Worm (Caenorhabditis elegans) whole organism, L4 larva: ENCODE results near the gene Y116A8C.38.

Experiments
- D1046.2 ChIP-seq: fragments of 200-800 bp; sonication (Bioruptor generic); IDR thresholded peaks from 2 replicates; pipeline ENCODE4 v1.3.6; 2022; ENCODE audit warnings: missing genetic modification characterization, missing compliant biosample characterization
- F26F4.8 ChIP-seq: fragments of 200-800 bp; sonication (Bioruptor generic); conservative IDR thresholded peaks from 2 replicates; pipeline ENCODE4 v1.3.6; 2022; ENCODE audit warnings: missing genetic modification characterization, missing compliant biosample characterization
- F49E8.2 ChIP-seq: sonication (generic microtip); optimal IDR thresholded peaks from 2 replicates; lab custom pipeline; 2016; ENCODE audit warnings: missing compliant biosample characterization, mild to moderate bottlenecking, missing genetic modification characterization, borderline replicate concordance
- Y5F2A.4 ChIP-seq: fragments of 200-800 bp; sonication (Bioruptor generic); optimal IDR thresholded peaks from 2 replicates; lab custom pipeline; 2018; ENCODE audit warnings: mild to moderate bottlenecking, missing genetic modification characterization, missing compliant biosample characterization
- ZK546.5 ChIP-seq, 2 experiments: sonication (generic microtip); optimal IDR thresholded peaks; 2 replicates each; lab custom pipeline; 2017; ENCODE audit warnings: missing biosample characterization in 2 of 2, missing genetic modification characterization in 2 of 2
- aha-1 ChIP-seq: fragments of 150-350 bp; peaks from one replicate; lab custom pipeline; 2014; ENCODE audit warnings: missing biosample characterization, missing genetic modification characterization
- ceh-28 ChIP-seq: fragments of 150-350 bp; optimal IDR thresholded peaks from 2 replicates; lab custom pipeline; 2014; ENCODE audit warnings: missing biosample characterization, missing genetic modification reagents, missing genetic modification characterization
- ceh-44 ChIP-seq: fragments of 200-800 bp; sonication (Bioruptor generic); IDR thresholded peaks from 2 replicates; pipeline ENCODE4 v1.3.6; 2022; ENCODE audit warnings: missing genetic modification reagents, missing genetic modification characterization, missing compliant biosample characterization
- ces-1 ChIP-seq: fragments of 150-350 bp; sonication (generic microtip); optimal IDR thresholded peaks from 4 replicates; lab custom pipeline; 2014; ENCODE audit warnings: missing biosample characterization, missing genetic modification reagents, missing genetic modification characterization
- cey-2 ChIP-seq: sonication (generic microtip); optimal IDR thresholded peaks from 3 replicates; lab custom pipeline; 2017; ENCODE audit warnings: missing genetic modification characterization, mild to moderate bottlenecking, missing compliant biosample characterization, antibody characterized with exemption, borderline replicate concordance; ENCODE audit not compliant: insufficient read depth
- ctbp-1 ChIP-seq: fragments of 200-800 bp; sonication (Bioruptor generic); IDR thresholded peaks from 2 replicates; pipeline ENCODE4 v1.3.6; 2022; ENCODE audit warnings: missing genetic modification reagents, missing genetic modification characterization, missing compliant biosample characterization
- daf-19 ChIP-seq: fragments of 200-800 bp; sonication (Bioruptor generic); conservative IDR thresholded peaks from 2 replicates; pipeline ENCODE4 v1.3.6; 2022; ENCODE audit warnings: missing genetic modification characterization, missing compliant biosample characterization
- dmd-8 ChIP-seq: fragments of 200-800 bp; sonication (Bioruptor generic); IDR thresholded peaks from 2 replicates; pipeline ENCODE4 v1.3.6; 2022; ENCODE audit warnings: missing genetic modification characterization, missing compliant biosample characterization
- dmd-9 ChIP-seq: fragments of 200-800 bp; sonication (Bioruptor generic); IDR thresholded peaks from 2 replicates; pipeline ENCODE4 v1.3.6; 2022; ENCODE audit warnings: missing genetic modification reagents, missing genetic modification characterization, missing compliant biosample characterization
- dpl-1 ChIP-seq: fragments of 150-350 bp; optimal IDR thresholded peaks from 2 replicates; lab custom pipeline; 2014; ENCODE audit warnings: missing biosample characterization, missing genetic modification reagents, missing genetic modification characterization
- duxl-1 ChIP-seq: sonication (generic microtip); optimal IDR thresholded peaks from 2 replicates; lab custom pipeline; 2016; ENCODE audit warnings: mild to moderate bottlenecking, missing genetic modification characterization, moderate library complexity, missing compliant biosample characterization; ENCODE audit not compliant: poor library complexity
- dve-1 ChIP-seq: sonication (generic microtip); optimal IDR thresholded peaks from 2 replicates; lab custom pipeline; 2017; ENCODE audit warnings: antibody characterized with exemption, mild to moderate bottlenecking, missing genetic modification characterization, missing compliant biosample characterization; ENCODE audit not compliant: insufficient read depth
- egl-43 ChIP-seq: fragments of 200-800 bp; sonication (Bioruptor generic); IDR thresholded peaks from 2 replicates; pipeline ENCODE4 v1.3.6; 2022; ENCODE audit warnings: missing genetic modification reagents, missing genetic modification characterization, missing compliant biosample characterization
- fkh-10 ChIP-seq: fragments of 150-350 bp; optimal IDR thresholded peaks from 2 replicates; lab custom pipeline; 2014; ENCODE audit warnings: missing biosample characterization, missing genetic modification reagents, missing genetic modification characterization
- gei-8 ChIP-seq: fragments of 200-800 bp; sonication (Bioruptor generic); optimal IDR thresholded peaks from 2 replicates; lab custom pipeline; 2018; ENCODE audit warnings: mild to moderate bottlenecking, missing genetic modification characterization, missing compliant biosample characterization
- hif-1 ChIP-seq, 2 experiments: sonication (generic microtip); optimal IDR thresholded peaks; 2 replicates each; lab custom pipeline; 2016 to 2017; ENCODE audit warnings: missing compliant biosample characterization in 2 of 2, missing genetic modification characterization in 2 of 2, missing genetic modification reagents in 2 of 2, missing genotype in 2 of 2, mild to moderate bottlenecking in 1 of 2
- hlh-30 ChIP-seq: sonication (generic microtip); optimal IDR thresholded peaks from 2 replicates; lab custom pipeline; 2017; ENCODE audit warnings: antibody characterized with exemption, mild to moderate bottlenecking, missing genetic modification characterization, missing compliant biosample characterization; ENCODE audit not compliant: insufficient read depth
- jun-1 ChIP-seq: fragments of 150-350 bp; optimal IDR thresholded peaks from 2 replicates; lab custom pipeline; 2014; ENCODE audit warnings: missing biosample characterization, missing genetic modification reagents, missing genetic modification characterization
- lim-7 ChIP-seq: fragments of 200-800 bp; sonication (Bioruptor generic); IDR thresholded peaks from 2 replicates; pipeline ENCODE4 v1.3.6; 2022; ENCODE audit warnings: missing genetic modification characterization, missing compliant biosample characterization
- lin-13 ChIP-seq: fragments of 150-350 bp; optimal IDR thresholded peaks from 2 replicates; lab custom pipeline; 2014; ENCODE audit warnings: missing biosample characterization, missing genetic modification reagents, missing genetic modification characterization
- lin-15B ChIP-seq: fragments of 150-350 bp; sonication (generic microtip); optimal IDR thresholded peaks from 3 replicates; lab custom pipeline; 2014; ENCODE audit warnings: missing biosample characterization, missing genetic modification characterization
- lin-29 ChIP-seq: fragments of 200-800 bp; sonication (Bioruptor generic); IDR thresholded peaks from 2 replicates; pipeline ENCODE4 v1.3.6; 2022; ENCODE audit warnings: missing genetic modification reagents, missing genetic modification characterization, missing compliant biosample characterization
- lir-3 ChIP-seq: sonication (generic microtip); optimal IDR thresholded peaks from 2 replicates; lab custom pipeline; 2016; ENCODE audit warnings: mild to moderate bottlenecking, missing genetic modification characterization, missing compliant biosample characterization
- lsy-2 ChIP-seq, 2 experiments: fragments of 150-350 bp in 1 of 2; sonication (generic microtip) in 1 of 2; optimal IDR thresholded peaks; 2 replicates each; lab custom pipeline; 2014 to 2017; ENCODE audit warnings: missing biosample characterization in 2 of 2, missing genetic modification characterization in 2 of 2
- mdl-1 ChIP-seq, 2 experiments: fragments of 150-350 bp in 1 of 2; sonication (generic microtip) in 1 of 2; optimal IDR thresholded peaks; 2 replicates each; lab custom pipeline; 2014 to 2017; ENCODE audit warnings: missing biosample characterization in 2 of 2, missing genetic modification characterization in 2 of 2
- mxl-3 ChIP-seq: fragments of 200-800 bp; sonication (Bioruptor generic); optimal IDR thresholded peaks from 2 replicates; lab custom pipeline; 2018; ENCODE audit warnings: mild to moderate bottlenecking, missing genetic modification characterization, missing compliant biosample characterization
- nhr-102 ChIP-seq: sonication (generic microtip); optimal IDR thresholded peaks from 2 replicates; lab custom pipeline; 2016; ENCODE audit warnings: mild to moderate bottlenecking, missing genetic modification characterization, moderate library complexity, missing compliant biosample characterization
- nhr-11 ChIP-seq: fragments of 150-350 bp; optimal IDR thresholded peaks from 2 replicates; lab custom pipeline; 2014; ENCODE audit warnings: missing biosample characterization, missing genetic modification characterization
- nhr-111 ChIP-seq: fragments of 200-800 bp; sonication (Bioruptor generic); optimal IDR thresholded peaks from 2 replicates; lab custom pipeline; 2018; ENCODE audit warnings: mild to moderate bottlenecking, missing genetic modification characterization, missing compliant biosample characterization
- nhr-237 ChIP-seq: sonication (generic microtip); optimal IDR thresholded peaks from 2 replicates; lab custom pipeline; 2017; ENCODE audit warnings: missing biosample characterization, missing genetic modification characterization
- nhr-28 ChIP-seq: fragments of 150-350 bp; optimal IDR thresholded peaks from 2 replicates; lab custom pipeline; 2014; ENCODE audit warnings: missing biosample characterization, missing genetic modification characterization
- nhr-41 ChIP-seq: fragments of 200-800 bp; sonication (Bioruptor generic); IDR thresholded peaks from 2 replicates; pipeline ENCODE4 v1.3.6; 2022; ENCODE audit warnings: missing genetic modification reagents, missing genetic modification characterization, missing compliant biosample characterization
- nhr-42 ChIP-seq: fragments of 200-800 bp; sonication (Bioruptor generic); IDR thresholded peaks from 2 replicates; pipeline ENCODE4 v1.3.6; 2022; ENCODE audit warnings: missing genetic modification characterization, missing compliant biosample characterization
- nhr-48 ChIP-seq: sonication (generic microtip); optimal IDR thresholded peaks from 2 replicates; lab custom pipeline; 2016; ENCODE audit warnings: mild to moderate bottlenecking, missing genetic modification characterization, missing compliant biosample characterization
- nhr-76 ChIP-seq: fragments of 150-350 bp; optimal IDR thresholded peaks from 2 replicates; lab custom pipeline; 2014; ENCODE audit warnings: missing biosample characterization, missing genetic modification characterization
- pha-4 ChIP-seq, 2 experiments: fragments of 150-350 bp in 1 of 2; fragments of 200-800 bp in 1 of 2; sonication (Bioruptor generic) in 1 of 2; IDR thresholded peaks in 1 of 2; optimal IDR thresholded peaks in 1 of 2; 2 replicates each; pipeline versions ENCODE4 v1.3.6 to Lab custom; 2014 to 2022; ENCODE audit warnings: missing genetic modification characterization in 2 of 2, missing genetic modification reagents in 2 of 2, missing biosample characterization in 1 of 2, missing compliant biosample characterization in 1 of 2
- pqm-1 ChIP-seq: sonication (generic microtip); optimal IDR thresholded peaks from 2 replicates; lab custom pipeline; 2017; ENCODE audit warnings: missing biosample characterization, missing genetic modification characterization
- saeg-2 ChIP-seq: fragments of 200-800 bp; sonication (Bioruptor generic); IDR thresholded peaks from 2 replicates; pipeline ENCODE4 v1.3.6; 2022; ENCODE audit warnings: missing genetic modification reagents, missing genetic modification characterization, missing compliant biosample characterization
- sdz-12 ChIP-seq: fragments of 200-800 bp; sonication (Bioruptor generic); optimal IDR thresholded peaks from 2 replicates; lab custom pipeline; 2018; ENCODE audit warnings: mild to moderate bottlenecking, missing genetic modification characterization, missing compliant biosample characterization
- set-16 ChIP-seq: fragments of 200-800 bp; sonication (Bioruptor generic); IDR thresholded peaks from 2 replicates; pipeline ENCODE4 v1.3.6; 2022; ENCODE audit warnings: missing genetic modification reagents, missing genetic modification characterization, missing compliant biosample characterization
- tag-97 ChIP-seq: fragments of 200-800 bp; sonication (Bioruptor generic); IDR thresholded peaks from 2 replicates; pipeline ENCODE4 v1.3.6; 2022; ENCODE audit warnings: missing genetic modification characterization, missing compliant biosample characterization
- unc-62 ChIP-seq, 3 experiments: fragments of 150-350 bp in 1 of 3; sonication (generic microtip); optimal IDR thresholded peaks in 2 of 3; peaks in 1 of 3; 1 replicate in 1 of 3; 2 replicates in 2 of 3; lab custom pipeline; 2014 to 2017; ENCODE audit warnings: missing biosample characterization in 3 of 3, missing genetic modification characterization in 3 of 3, missing genetic modification reagents in 3 of 3, missing genotype in 1 of 3
- zip-11 ChIP-seq: fragments of 200-800 bp; sonication (Bioruptor generic); IDR thresholded peaks from 2 replicates; pipeline ENCODE4 v1.3.6; 2022; ENCODE audit warnings: missing genetic modification characterization, missing compliant biosample characterization

Gene Y116A8C.38

ce11 chrIV:17087384-17088099 is 43.8 kb upstream of the Y116A8C.38 start, which contains the start of the genes snx-13 and snr-1 (continued):
- TF ChIP-seq ZK546.5 (tag; optimal IDR thresholded peaks at IDR 0.05; lab: Kevin White, UChicago) (no peak), gei-8 (no peak), hif-1 (tag; optimal IDR thresholded peaks at IDR 0.05; lab: Kevin White, UChicago) (peak in 1 of 2 experiments; percentile 95), saeg-2 (GFP tag; lab: Robert Waterston, UW) (no peak), nhr-28 (tag; lab: Kevin White, UChicago) (peak; percentile 44), nhr-111 (GFP tag; lab: Kevin White, UChicago) (no peak), D1046.2 (GFP tag; lab: Robert Waterston, UW) (peak; percentile 79; the same call in 1 of the 2 replicates), aha-1 (peak; percentile 97), dmd-8 (GFP tag; lab: Robert Waterston, UW) (no peak), nhr-41 (no peak), cey-2 (tag; lab: Kevin White, UChicago) (no peak), ctbp-1 (GFP tag; lab: Robert Waterston, UW) (no peak; the same call in 1 of the 2 replicates), ceh-44 (GFP tag; lab: Robert Waterston, UW) (peak; percentile 84), egl-43 (GFP tag; lab: Robert Waterston, UW) (no peak), lim-7 (GFP tag; lab: Robert Waterston, UW) (no peak), sdz-12 (GFP tag; lab: Kevin White, UChicago) (peak; percentile 89), lin-29 (no peak), zip-11 (no peak), daf-19 (GFP tag; lab: Robert Waterston, UW) (no peak), set-16 (0 out of 2 replicates have a peak, but pooled peaks have one; percentile 13), unc-62 (GFP tag; optimal IDR thresholded peaks at IDR 0.05 in 1 of 2; lab: Kevin White, UChicago) (no peak), unc-62 (tag; optimal IDR thresholded peaks at IDR 0.05; lab: Kevin White, UChicago) (no peak), Y5F2A.4 (GFP tag; lab: Kevin White, UChicago) (no peak), nhr-11 (peak; percentile 17), ces-1 (GFP tag; lab: Kevin White, UChicago) (no peak), dmd-9 (GFP tag; lab: Robert Waterston, UW) (peak; percentile 80), mxl-3 (GFP tag; lab: Kevin White, UChicago) (no peak), F26F4.8 (GFP tag; lab: Robert Waterston, UW) (no peak), pqm-1 (tag; lab: Kevin White, UChicago) (no peak), fkh-10 (GFP tag; lab: Kevin White, UChicago) (peak; percentile 86), duxl-1 (tag; lab: Kevin White, UChicago) (no peak), dve-1 (tag; lab: Kevin White, UChicago) (peak; percentile 48), lsy-2 (tag; optimal IDR thresholded peaks at IDR 0.05; lab: Kevin White, UChicago) (peak; percentile 35 to 82), tag-97 (GFP tag; lab: Robert Waterston, UW) (no peak), jun-1 (tag; lab: Kevin White, UChicago) (no peak), lin-13 (GFP tag; lab: Kevin White, UChicago) (peak; percentile 50), pha-4 (GFP tag; IDR thresholded peaks at IDR 0.05; lab: Robert Waterston, UW) (peak; percentile 60; the same call in 1 of the 2 replicates), pha-4 (tag; optimal IDR thresholded peaks at IDR 0.05; lab: Kevin White, UChicago) (no peak), mdl-1 (tag; optimal IDR thresholded peaks at IDR 0.05; lab: Kevin White, UChicago) (peak in 1 of 2 experiments; percentile 65), F49E8.2 (tag; lab: Kevin White, UChicago) (peak; percentile 3), ceh-28 (tag; lab: Kevin White, UChicago) (no peak), nhr-102 (peak; percentile 38), nhr-48 (tag; lab: Kevin White, UChicago) (no peak), nhr-237 (tag; lab: Kevin White, UChicago) (no peak), lir-3 (tag; lab: Kevin White, UChicago) (peak; percentile 58), nhr-42 (no peak), hlh-30 (tag; lab: Kevin White, UChicago) (peak; percentile 64), lin-15B (tag; lab: Kevin White, UChicago) (no peak), nhr-76 (tag; lab: Kevin White, UChicago) (no peak), dpl-1 (GFP tag; lab: Kevin White, UChicago) (peak; percentile 69)
